Fruit fly (Drosophila melanogaster) whole organism, embryonic: ENCODE measurements around the gene Pdfr.

ENCODE experiments used
- CG11504 ChIP-seq: fragments of 200-800 bp; sonication (Bioruptor generic); optimal IDR thresholded peaks from 3 replicates; lab custom pipeline; 2019; ENCODE audit warnings: missing biosample characterization, mild to moderate bottlenecking, missing genetic modification characterization, moderate library complexity
- CG12104 ChIP-seq: fragments of 200-800 bp; sonication (Bioruptor generic); optimal IDR thresholded peaks from 3 replicates; lab custom pipeline; 2016; ENCODE audit warnings: missing biosample characterization, missing genetic modification characterization
- CG14965 ChIP-seq: fragments of 200-800 bp; sonication (Bioruptor generic); optimal IDR thresholded peaks from 2 replicates; lab custom pipeline; 2016; ENCODE audit warnings: missing biosample characterization, missing genetic modification characterization, borderline replicate concordance
- CG17359 ChIP-seq: fragments of 200-800 bp; sonication (Bioruptor generic); optimal IDR thresholded peaks from 3 replicates; lab custom pipeline; 2018; ENCODE audit warnings: missing biosample characterization, mild to moderate bottlenecking, missing genetic modification characterization, moderate library complexity
- CG17802 ChIP-seq: fragments of 200-800 bp; sonication (Bioruptor generic); optimal IDR thresholded peaks from 2 replicates; lab custom pipeline; 2018; ENCODE audit warnings: missing biosample characterization, mild to moderate bottlenecking, missing genetic modification characterization, moderate library complexity
- CG2199 ChIP-seq: fragments of 200-800 bp; sonication (Bioruptor generic); IDR thresholded peaks from 3 replicates; pipeline ENCODE4 v1.3.6; 2022; ENCODE audit warnings: missing biosample characterization, missing genetic modification characterization
- CG2712 ChIP-seq: fragments of 200-800 bp; optimal IDR thresholded peaks from 3 replicates; lab custom pipeline; 2019; ENCODE audit warnings: missing biosample characterization, mild to moderate bottlenecking, missing genetic modification characterization, moderate library complexity
- CG2889 ChIP-seq: fragments of 200-800 bp; sonication (Bioruptor generic); IDR thresholded peaks from 3 replicates; pipeline ENCODE4 v1.3.6; 2022; ENCODE audit warnings: missing biosample characterization, missing genetic modification characterization
- CG32532 ChIP-seq: fragments of 200-800 bp; sonication (Bioruptor generic); IDR thresholded peaks from 2 replicates; pipeline ENCODE4 v1.3.6; 2022; ENCODE audit warnings: missing biosample characterization, missing genetic modification characterization
- CG3281 ChIP-seq: fragments of 200-800 bp; sonication (Bioruptor generic); optimal IDR thresholded peaks from 3 replicates; lab custom pipeline; 2017; ENCODE audit warnings: missing biosample characterization, mild to moderate bottlenecking, missing genetic modification characterization
- CG34422 ChIP-seq: fragments of 200-800 bp; sonication (Bioruptor generic); IDR thresholded peaks from 3 replicates; pipeline ENCODE4 v1.3.6; 2022; ENCODE audit warnings: missing biosample characterization, missing genetic modification characterization
- CG4730 ChIP-seq: fragments of 200-800 bp; sonication (Bioruptor generic); IDR thresholded peaks from 2 replicates; pipeline ENCODE4 v1.3.6; 2022; ENCODE audit warnings: missing biosample characterization, missing genetic modification characterization
- CG4854 ChIP-seq: fragments of 200-800 bp; sonication (Bioruptor generic); optimal IDR thresholded peaks from 2 replicates; lab custom pipeline; 2016; ENCODE audit warnings: missing biosample characterization, missing genetic modification characterization, inconsistent platforms
- CG6683 ChIP-seq: fragments of 200-800 bp; sonication (Bioruptor generic); optimal IDR thresholded peaks from 2 replicates; lab custom pipeline; 2017; ENCODE audit warnings: missing biosample characterization, mild to moderate bottlenecking, missing genetic modification characterization, missing genetic modification reagents
- CG6854 ChIP-seq: fragments of 200-800 bp; sonication (Bioruptor generic); optimal IDR thresholded peaks from 3 replicates; lab custom pipeline; 2017; ENCODE audit warnings: missing biosample characterization, mild to moderate bottlenecking, missing genetic modification characterization
- CG9727 ChIP-seq: fragments of 200-800 bp; sonication (Bioruptor generic); optimal IDR thresholded peaks from 3 replicates; lab custom pipeline; 2017; ENCODE audit warnings: missing biosample characterization, mild to moderate bottlenecking, missing genetic modification characterization
- CG9932 ChIP-seq: fragments of 200-800 bp; sonication (Bioruptor generic); IDR thresholded peaks from 2 replicates; pipeline ENCODE4 v1.3.6; 2022; ENCODE audit warnings: missing biosample characterization, missing genetic modification characterization
- Dbx ChIP-seq: fragments of 200-800 bp; sonication (Bioruptor generic); IDR thresholded peaks from 3 replicates; pipeline ENCODE4 v1.3.6; 2022; ENCODE audit warnings: missing biosample characterization, missing genetic modification characterization
- Doc2 ChIP-seq: fragments of 200-800 bp; sonication (Bioruptor generic); IDR thresholded peaks from 2 replicates; pipeline ENCODE4 v1.3.6; 2022; ENCODE audit warnings: missing biosample characterization, missing genetic modification characterization
- Fer1 ChIP-seq: fragments of 200-800 bp; sonication (Bioruptor generic); optimal IDR thresholded peaks from 2 replicates; lab custom pipeline; 2017; ENCODE audit warnings: missing biosample characterization, mild to moderate bottlenecking, missing genetic modification characterization
- Fer3 ChIP-seq: fragments of 200-800 bp; sonication (Bioruptor generic); optimal IDR thresholded peaks from 2 replicates; lab custom pipeline; 2018; ENCODE audit warnings: missing biosample characterization, mild to moderate bottlenecking, missing genetic modification characterization, moderate library complexity
- Nf-YB ChIP-seq: fragments of 200-800 bp; sonication (Bioruptor generic); optimal IDR thresholded peaks from 3 replicates; lab custom pipeline; 2019; ENCODE audit warnings: missing biosample characterization, mild to moderate bottlenecking, missing genetic modification characterization, moderate library complexity
- NfI ChIP-seq: fragments of 200-800 bp; sonication (Bioruptor generic); optimal IDR thresholded peaks from 3 replicates; lab custom pipeline; 2018; ENCODE audit warnings: missing biosample characterization, mild to moderate bottlenecking, missing genetic modification characterization, moderate library complexity
- Oli ChIP-seq: fragments of 200-800 bp; sonication (Bioruptor generic); optimal IDR thresholded peaks from 2 replicates; lab custom pipeline; 2018; ENCODE audit warnings: missing biosample characterization, mild to moderate bottlenecking, missing genetic modification characterization, moderate library complexity
- Sox100B ChIP-seq: fragments of 200-800 bp; sonication (Bioruptor generic); optimal IDR thresholded peaks from 3 replicates; lab custom pipeline; 2018; ENCODE audit warnings: missing biosample characterization, mild to moderate bottlenecking, missing genetic modification characterization
- Ssrp ChIP-seq: fragments of 200-800 bp; sonication (Bioruptor generic); optimal IDR thresholded peaks from 2 replicates; lab custom pipeline; 2018; ENCODE audit warnings: missing biosample characterization, mild to moderate bottlenecking, missing genetic modification characterization, moderate library complexity
- Taf1 ChIP-seq: fragments of 200-800 bp; sonication (Bioruptor generic); IDR thresholded peaks from 2 replicates; pipeline ENCODE4 v1.3.6; 2022; ENCODE audit warnings: missing biosample characterization, missing genetic modification characterization
- al ChIP-seq: fragments of 200-800 bp; sonication (Bioruptor generic); IDR thresholded peaks from 2 replicates; pipeline ENCODE4 v1.3.6; 2022; ENCODE audit warnings: missing biosample characterization, missing genetic modification characterization
- bab2 ChIP-seq: fragments of 200-800 bp; sonication (Bioruptor generic); optimal IDR thresholded peaks from 2 replicates; lab custom pipeline; 2016; ENCODE audit warnings: missing biosample characterization, missing genetic modification characterization
- bbx ChIP-seq: fragments of 200-800 bp; sonication (Bioruptor generic); IDR thresholded peaks from 2 replicates; pipeline ENCODE4 v1.3.6; 2022; ENCODE audit warnings: missing biosample characterization, missing genetic modification characterization; ENCODE audit not compliant: partially characterized antibody
- bowl ChIP-seq: fragments of 200-800 bp; sonication (Bioruptor generic); IDR thresholded peaks from 2 replicates; pipeline ENCODE4 v1.3.6; 2022; ENCODE audit warnings: missing biosample characterization, missing genetic modification characterization
- chif ChIP-seq, 2 experiments: fragments of 200-800 bp; sonication (Bioruptor generic); optimal IDR thresholded peaks; 3 replicates each; lab custom pipeline; 2016; ENCODE audit warnings: missing biosample characterization in 2 of 2, missing genetic modification characterization in 2 of 2
- da ChIP-seq: fragments of 200-800 bp; sonication (Bioruptor generic); optimal IDR thresholded peaks from 2 replicates; lab custom pipeline; 2016; ENCODE audit warnings: missing biosample characterization, missing genetic modification characterization
- fd3F ChIP-seq: fragments of 200-800 bp; sonication (Bioruptor generic); optimal IDR thresholded peaks from 2 replicates; lab custom pipeline; 2018; ENCODE audit warnings: missing biosample characterization, mild to moderate bottlenecking, missing genetic modification characterization, moderate library complexity
- gem ChIP-seq: fragments of 200-800 bp; sonication (Bioruptor generic); optimal IDR thresholded peaks from 2 replicates; lab custom pipeline; 2019; ENCODE audit warnings: missing biosample characterization, mild to moderate bottlenecking, missing genetic modification characterization, moderate library complexity
- hb ChIP-seq: fragments of 200-800 bp; sonication (Bioruptor generic); IDR thresholded peaks from 3 replicates; pipeline ENCODE4 v1.3.6; 2022; ENCODE audit warnings: missing biosample characterization, missing genetic modification characterization; ENCODE audit not compliant: partially characterized antibody
- insv ChIP-seq, 2 experiments: fragments of 200-800 bp; sonication (Bioruptor generic); optimal IDR thresholded peaks; 3 replicates each; lab custom pipeline; 2016 to 2018; ENCODE audit warnings: missing biosample characterization in 2 of 2, missing genetic modification characterization in 2 of 2
- kah ChIP-seq: fragments of 200-800 bp; sonication (Bioruptor generic); optimal IDR thresholded peaks from 2 replicates; lab custom pipeline; 2018; ENCODE audit warnings: missing biosample characterization, mild to moderate bottlenecking, missing genetic modification characterization
- lab ChIP-seq: fragments of 200-800 bp; sonication (Bioruptor generic); optimal IDR thresholded peaks from 3 replicates; lab custom pipeline; 2017; ENCODE audit warnings: missing biosample characterization, missing genetic modification characterization, mild to moderate bottlenecking, moderate library complexity, missing genetic modification reagents
- lilli ChIP-seq: fragments of 200-800 bp; sonication (Bioruptor generic); optimal IDR thresholded peaks from 3 replicates; lab custom pipeline; 2016; ENCODE audit warnings: missing biosample characterization, missing genetic modification characterization
- maf-S ChIP-seq: fragments of 200-800 bp; sonication (Bioruptor generic); optimal IDR thresholded peaks from 2 replicates; lab custom pipeline; 2016; ENCODE audit warnings: missing biosample characterization, missing genetic modification characterization
- nerfin-2 ChIP-seq: fragments of 200-800 bp; sonication (Bioruptor generic); IDR thresholded peaks from 2 replicates; pipeline ENCODE4 v1.3.6; 2022; ENCODE audit warnings: missing biosample characterization, missing genetic modification characterization; ENCODE audit not compliant: partially characterized antibody
- pnt ChIP-seq: fragments of 200-800 bp; sonication (Bioruptor generic); optimal IDR thresholded peaks from 3 replicates; lab custom pipeline; 2016; ENCODE audit warnings: missing biosample characterization, missing genetic modification characterization
- slbo ChIP-seq: fragments of 200-800 bp; sonication (Bioruptor generic); IDR thresholded peaks from 2 replicates; pipeline ENCODE4 v1.3.6; 2022; ENCODE audit warnings: missing biosample characterization, missing genetic modification characterization
- sug ChIP-seq: fragments of 200-800 bp; optimal IDR thresholded peaks from 2 replicates; lab custom pipeline; 2019; ENCODE audit warnings: missing biosample characterization, mild to moderate bottlenecking, missing genetic modification characterization, moderate library complexity
- tna ChIP-seq: fragments of 200-800 bp; sonication (Bioruptor generic); IDR thresholded peaks from 2 replicates; pipeline ENCODE4 v1.3.6; 2022; ENCODE audit warnings: missing biosample characterization, missing genetic modification characterization; ENCODE audit not compliant: partially characterized antibody
- tup ChIP-seq: fragments of 200-800 bp; sonication (Bioruptor generic); optimal IDR thresholded peaks from 2 replicates; lab custom pipeline; 2016; ENCODE audit warnings: missing biosample characterization, mild to moderate bottlenecking, missing genetic modification characterization, moderate library complexity
- usp ChIP-seq: fragments of >200 bp; optimal IDR thresholded peaks from 2 replicates; lab custom pipeline; 2017; ENCODE audit warnings: missing biosample characterization, missing genetic modification characterization
- zen2 ChIP-seq: fragments of 200-800 bp; sonication (Bioruptor generic); IDR thresholded peaks from 3 replicates; pipeline ENCODE4 v1.3.6; 2022; ENCODE audit warnings: missing biosample characterization, missing genetic modification characterization; ENCODE audit not compliant: partially characterized antibody

Gene Pdfr

dm6 chrX:2591315-2591999, 39.5 kb downstream of the Pdfr start (continued):
- peak; percentile 30 for TF ChIP-seq CG6854
- TF ChIP-seq CG4730 (GFP tag; lab: Robert Waterston, UW) = 0 out of 2 replicates have a peak, but pooled peaks have one; percentile 6
- no peak for TF ChIP-seq insv (GFP tag; optimal IDR thresholded peaks at IDR 0.05; lab: Kevin White, UChicago)
- TF ChIP-seq sug = peak; percentile 75
- TF ChIP-seq CG17802 = no peak
- TF ChIP-seq CG2199 (GFP tag; lab: Robert Waterston, UW) = no peak
- TF ChIP-seq al (GFP tag; lab: Robert Waterston, UW) = no peak
- peak; percentile 16 for TF ChIP-seq CG17359
- peak; percentile 64 for TF ChIP-seq CG3281 (GFP tag; lab: Kevin White, UChicago)
- TF ChIP-seq Sox100B (GFP tag; lab: Kevin White, UChicago) = peak; percentile 24
- no peak for TF ChIP-seq Nf-YB (GFP tag; lab: Kevin White, UChicago)
- TF ChIP-seq da = no peak
- no peak for TF ChIP-seq hb
- no peak for TF ChIP-seq bab2 (GFP tag; lab: Kevin White, UChicago)
- 0 out of 2 replicates have a peak, but pooled peaks have one; percentile 55 for TF ChIP-seq slbo (GFP tag; lab: Robert Waterston, UW)
- no peak for TF ChIP-seq nerfin-2 (GFP tag; lab: Robert Waterston, UW)
- TF ChIP-seq gem = peak; percentile 46
- TF ChIP-seq chif (GFP tag; optimal IDR thresholded peaks at IDR 0.05; lab: Kevin White, UChicago) = peak in 1 of 2 experiments; percentile 3
- TF ChIP-seq lab = peak; percentile 68
- TF ChIP-seq Ssrp (tag; lab: Kevin White, UChicago) = no peak
- peak; percentile 57 for TF ChIP-seq CG9727 (GFP tag; lab: Kevin White, UChicago)
- TF ChIP-seq CG4854 (GFP tag; lab: Kevin White, UChicago) = no peak
- TF ChIP-seq tna = no peak
- no peak for TF ChIP-seq Dbx (GFP tag; lab: Robert Waterston, UW)
- peak; percentile 8 for TF ChIP-seq Fer3 (tag; lab: Kevin White, UChicago)
- no peak for TF ChIP-seq CG14965 (GFP tag; lab: Kevin White, UChicago)
- TF ChIP-seq CG12104 (GFP tag; lab: Kevin White, UChicago) = peak; percentile 18
- peak; percentile 56 for TF ChIP-seq CG11504 (tag; lab: Kevin White, UChicago)
- peak; percentile 5 for TF ChIP-seq Oli (tag; lab: Kevin White, UChicago)
- TF ChIP-seq kah (GFP tag; lab: Kevin White, UChicago) = no peak
- TF ChIP-seq maf-S = no peak
- no peak for TF ChIP-seq CG2889 (GFP tag; lab: Robert Waterston, UW)
- peak; percentile 35 for TF ChIP-seq NfI (GFP tag; lab: Kevin White, UChicago)
- TF ChIP-seq Taf1 (GFP tag; lab: Robert Waterston, UW) = no peak
- TF ChIP-seq CG32532 (GFP tag; lab: Robert Waterston, UW) = peak; percentile 44; the same call in 1 of the 2 replicates
- TF ChIP-seq CG6683 (GFP tag; lab: Kevin White, UChicago) = peak; percentile 5
- no peak for TF ChIP-seq usp (GFP tag; lab: Kevin White, UChicago)
- no peak for TF ChIP-seq bowl (GFP tag; lab: Robert Waterston, UW)
- no peak for TF ChIP-seq tup (GFP tag; lab: Kevin White, UChicago)
- peak; percentile 30 for TF ChIP-seq lilli (GFP tag; lab: Kevin White, UChicago)
- no peak for TF ChIP-seq pnt (GFP tag; lab: Kevin White, UChicago)
- no peak for TF ChIP-seq CG34422
- TF ChIP-seq CG9932 (GFP tag; lab: Robert Waterston, UW) = peak; percentile 38; the same call in 1 of the 2 replicates
- TF ChIP-seq bbx (GFP tag; lab: Robert Waterston, UW) = no peak
- TF ChIP-seq zen2 (GFP tag; lab: Robert Waterston, UW) = no peak
- peak; percentile 27 for TF ChIP-seq fd3F
- peak; percentile 14 for TF ChIP-seq CG2712 (tag; lab: Kevin White, UChicago)
- TF ChIP-seq Fer1 (GFP tag; lab: Kevin White, UChicago) = peak; percentile 39
- TF ChIP-seq Doc2 (GFP tag; lab: Robert Waterston, UW) = no peak
